Worm (Caenorhabditis elegans) whole organism, L4/young adult: ENCODE results near the gene F07C6.3.

ENCODE experiments used
- W03F9.2 ChIP-seq: fragments of 150-350 bp; optimal IDR thresholded peaks from 2 replicates; lab custom pipeline; 2014; ENCODE audit warnings: missing biosample characterization, missing genetic modification characterization
- dao-5 ChIP-seq: sonication (generic microtip); optimal IDR thresholded peaks from 2 replicates; lab custom pipeline; 2016; ENCODE audit warnings: missing genotype, missing genetic modification characterization, moderate library complexity, missing compliant biosample characterization
- him-1 ChIP-seq: sonication (generic microtip); optimal IDR thresholded peaks from 2 replicates; lab custom pipeline; 2016; ENCODE audit warnings: missing genotype, missing genetic modification reagents, missing genetic modification characterization, missing compliant biosample characterization

ce11 chrIV:12835363-12835762, 46.3 kb downstream of the F07C6.3 start:
- TF ChIP-seq W03F9.2, result no peak
- no peak for TF ChIP-seq him-1 (tag; lab: Kevin White, UChicago)
- TF ChIP-seq dao-5 (tag; lab: Kevin White, UChicago), result no peak
